Fruit fly (Drosophila melanogaster): Measurements from ENCODE around the gene rump.

The rump gene

dm6 chr3R:9510070-9510518 is at the start of gene rump:
TSS of gene rump (minus strand) at chr3R:9510324.
- TF ChIP-seq noc (tag; optimal IDR thresholded peaks at IDR 0.05): no peak

DNA sequence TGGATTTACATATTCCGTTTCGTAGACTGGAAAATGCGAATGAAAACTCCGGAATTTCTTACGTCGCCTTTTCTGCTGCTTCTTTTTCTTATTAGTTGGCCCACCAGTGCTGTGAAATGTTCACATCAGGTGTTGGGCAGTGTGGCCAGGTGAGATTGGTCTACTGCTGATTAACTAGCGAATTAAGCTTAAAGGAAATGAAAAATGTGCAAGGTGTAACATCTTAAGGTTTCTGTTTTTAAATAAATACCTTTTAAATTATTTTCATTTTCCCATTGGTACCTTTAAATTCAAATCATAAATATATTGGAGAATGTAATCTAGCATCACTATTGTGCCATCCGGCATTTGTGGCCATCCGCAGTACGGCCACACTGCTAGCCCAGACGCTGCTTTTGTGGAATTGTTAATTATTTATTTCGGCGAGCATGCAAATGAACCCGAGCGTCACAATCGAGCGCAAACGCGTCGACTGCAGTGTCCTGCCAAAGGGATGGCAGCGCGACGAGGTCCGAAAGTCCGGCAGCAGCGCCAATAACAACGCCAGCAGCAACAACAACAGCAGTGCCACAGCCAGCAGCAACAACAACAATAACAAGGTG is 49.4 kb upstream of the rump start, which contains the start of the genes AP-1mu and MBD-like:
TSS of gene AP-1mu (minus strand) at position 113 of the 602 bp plus-strand sequence.
TSS of gene MBD-like (plus strand) at position 348 of the 602 bp plus-strand sequence.
- TF ChIP-seq noc (tag; optimal IDR thresholded peaks at IDR 0.05): peak; percentile 61

DNA sequence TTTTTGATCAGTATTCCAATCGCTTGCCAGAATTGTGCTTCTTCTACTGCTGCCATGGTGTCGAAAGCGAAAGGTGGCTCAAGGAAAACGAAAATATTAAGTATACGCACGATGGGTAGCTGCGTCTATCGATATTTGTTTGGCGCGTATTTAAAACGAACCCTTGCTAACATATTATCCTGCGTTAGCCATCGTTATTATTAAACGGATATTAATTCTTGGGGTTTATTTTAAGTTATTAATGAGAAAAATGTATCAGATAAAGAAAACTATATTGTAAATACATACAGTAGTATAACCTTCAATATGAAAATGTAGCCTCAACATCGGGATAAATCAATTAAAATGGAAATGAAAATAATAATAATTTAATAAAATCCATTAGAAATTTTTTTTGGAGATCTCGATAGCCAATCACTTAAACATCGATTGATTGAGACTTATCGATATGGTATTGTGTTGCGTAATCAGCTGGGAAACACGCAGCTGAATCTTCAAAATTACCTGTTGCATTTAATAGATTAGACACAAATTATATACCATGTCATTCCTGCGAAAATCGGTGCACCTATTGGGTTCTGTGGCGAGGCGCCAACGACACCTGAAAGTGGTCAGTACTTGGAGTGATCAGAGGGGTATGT is 45.3 kb upstream of the rump start, which contains the start of the genes CG9386 and BckdhA:
TSS of gene CG9386 (minus strand) at position 75 of the 641 bp plus-strand sequence.
TSS of gene BckdhA (plus strand) at position 452 of the 641 bp plus-strand sequence.
- TF ChIP-seq noc (tag; optimal IDR thresholded peaks at IDR 0.05): peak; percentile 50

DNA sequence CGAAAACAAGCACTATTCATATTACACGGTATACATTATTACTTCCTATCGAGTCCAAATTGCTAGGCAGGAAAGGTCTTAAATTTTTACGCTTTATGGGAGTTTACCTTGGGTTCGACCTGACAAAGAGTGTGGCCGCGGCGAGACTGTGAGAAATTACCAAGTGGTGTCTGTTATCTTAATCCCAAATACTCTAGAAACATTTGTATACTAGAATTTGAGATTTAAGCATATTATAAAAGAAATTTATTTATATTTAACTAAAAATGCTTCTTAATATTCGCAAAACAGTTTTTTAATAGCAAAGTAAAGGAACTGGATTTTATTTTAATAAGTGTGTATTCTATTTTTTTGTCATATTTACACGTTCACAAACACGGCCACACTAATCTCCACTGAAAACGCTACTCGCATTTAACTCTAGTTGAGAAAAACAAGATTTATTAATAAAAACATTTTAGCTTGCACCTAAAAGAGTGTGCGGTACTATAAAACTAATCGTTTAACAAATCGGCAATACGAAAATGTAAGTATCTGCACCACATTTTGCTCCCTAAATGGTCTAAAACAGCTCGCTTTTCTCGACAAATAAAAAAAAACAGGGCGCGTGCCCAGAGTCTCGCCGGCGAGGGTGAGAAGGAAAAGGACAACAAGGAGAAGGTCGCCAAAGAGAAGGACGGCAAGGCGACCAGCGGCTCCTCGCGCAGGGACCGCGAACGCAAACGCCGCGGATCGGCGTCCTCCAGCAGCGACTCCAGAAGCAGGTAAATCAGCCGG is 41.7 kb upstream of the rump start, which contains the start of the genes mura and RnpS1:
TSS of gene mura (minus strand) at position 148 of the 777 bp plus-strand sequence.
TSS of gene RnpS1 (plus strand) at position 376 of the 777 bp plus-strand sequence.
- peak; percentile 61 for TF ChIP-seq noc (tag; optimal IDR thresholded peaks at IDR 0.05)

DNA sequence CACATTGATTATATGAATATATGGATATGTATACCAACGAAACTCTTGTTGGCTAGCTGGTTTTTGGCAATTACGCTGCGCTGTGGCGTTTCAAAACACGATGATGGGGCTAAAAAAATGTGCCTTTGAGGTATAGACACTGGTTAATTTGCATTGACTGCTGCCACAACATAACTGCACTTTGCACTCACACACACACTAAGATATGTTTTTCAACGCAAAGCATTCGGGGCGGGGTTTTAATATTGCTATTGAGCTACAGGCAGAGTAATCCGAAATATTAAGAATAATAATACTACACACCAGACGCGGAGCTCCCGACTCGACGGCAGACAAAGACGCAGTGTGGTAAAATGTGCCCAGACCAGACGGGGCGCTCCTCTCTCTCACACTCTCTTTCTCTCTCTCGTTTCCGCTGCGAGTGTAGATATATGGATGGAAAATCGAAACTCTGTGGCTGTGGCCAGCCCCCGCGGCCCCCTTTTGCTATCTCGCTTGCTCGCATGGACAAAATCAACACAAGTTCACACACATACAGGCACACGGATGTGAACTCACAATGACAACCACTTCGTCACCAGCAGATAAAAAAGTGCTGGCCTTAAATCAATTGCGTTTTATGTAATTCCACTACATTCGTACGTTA is 41.0 kb upstream of the rump start:
- no peak for TF ChIP-seq noc (tag; optimal IDR thresholded peaks at IDR 0.05)

- no peak for TF ChIP-seq noc (tag; optimal IDR thresholded peaks at IDR 0.05)
These were observed 40.3 kb upstream of the rump start for dm6 chr3R:9550265-9551012.

- no peak for TF ChIP-seq noc (tag; optimal IDR thresholded peaks at IDR 0.05)
These were observed 38.6 kb upstream of the rump start for dm6 chr3R:9548769-9549168.

- no peak for TF ChIP-seq noc (tag; optimal IDR thresholded peaks at IDR 0.05)
These were observed 36.8 kb upstream of the rump start for dm6 chr3R:9546808-9547381.

dm6 chr3R:9543495-9544180 is 33.5 kb upstream of the rump start:
- no peak for TF ChIP-seq noc (tag; optimal IDR thresholded peaks at IDR 0.05)

- TF ChIP-seq noc (tag; optimal IDR thresholded peaks at IDR 0.05): no peak
These were observed 24.6 kb upstream of the rump start for dm6 chr3R:9534595-9535217.

DNA sequence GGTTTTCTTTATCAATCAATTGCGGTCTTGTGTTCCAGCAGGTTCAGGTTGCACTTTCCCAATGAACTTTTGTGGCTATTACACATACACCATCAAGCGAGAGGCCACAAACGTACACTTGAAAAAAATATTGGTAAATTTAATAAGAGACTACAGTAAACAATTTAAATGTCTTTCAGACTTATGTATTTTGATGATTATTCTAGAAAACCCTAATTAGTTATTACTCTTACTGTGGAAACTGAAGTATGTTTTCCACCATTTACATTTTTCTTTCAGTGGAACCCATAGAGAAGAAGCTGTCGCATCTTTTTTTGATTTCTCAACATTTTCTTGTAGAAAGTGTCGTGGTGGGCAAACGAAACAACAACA is 24.0 kb upstream of the rump start:
- TF ChIP-seq noc (tag; optimal IDR thresholded peaks at IDR 0.05): peak; percentile 79

DNA sequence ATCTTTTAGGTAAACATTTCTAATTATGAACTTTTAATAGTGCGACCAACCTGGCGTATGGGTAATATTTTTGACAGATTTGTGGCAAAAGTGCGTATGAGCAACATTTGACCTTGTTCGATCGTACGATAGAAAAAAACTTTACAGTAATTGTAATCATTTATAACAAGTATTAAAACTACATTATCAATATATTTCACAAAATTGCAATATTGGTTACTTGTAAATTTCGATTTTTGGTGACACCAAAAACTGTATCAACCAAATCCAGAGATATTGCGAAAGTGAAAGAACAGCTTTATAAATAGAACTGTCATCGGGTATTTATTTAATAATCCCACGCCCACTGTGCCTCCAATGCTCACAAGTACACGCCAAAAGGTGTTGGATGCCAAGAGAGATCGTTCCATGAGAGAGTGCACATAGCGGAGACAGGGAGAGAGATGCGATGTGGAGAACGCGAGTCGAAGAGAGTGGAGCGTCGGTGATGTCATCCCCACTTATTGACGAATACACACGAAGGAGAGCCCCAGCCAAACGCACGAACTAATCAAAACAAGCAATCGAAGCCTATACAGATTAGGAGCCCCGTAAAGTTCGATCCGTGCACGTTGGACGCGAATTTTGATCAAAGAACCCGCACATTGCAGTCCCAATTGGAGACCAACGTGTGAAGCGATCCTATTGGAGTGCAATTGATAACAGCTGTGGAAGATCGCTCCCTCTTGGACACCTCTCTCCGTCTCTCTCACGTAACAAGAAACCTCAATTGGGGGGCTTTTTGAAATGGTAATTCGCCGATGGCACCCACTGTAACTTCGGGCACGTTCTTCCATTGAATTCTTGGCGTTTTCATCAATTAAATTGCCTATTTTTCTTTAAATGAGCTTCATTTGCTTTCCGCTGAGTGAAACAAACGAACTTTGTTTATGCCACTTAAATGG is 23.3 kb upstream of the rump start:
- peak; percentile 98 for TF ChIP-seq noc (tag; optimal IDR thresholded peaks at IDR 0.05)
